Worm (Caenorhabditis elegans): ENCODE measurements around the gene Y52E8A.3.

ce11 chrII:4341484-4341883 lies 34.7 kb upstream of the Y52E8A.3 start:
- no peak for TF ChIP-seq tra-4 (tag; optimal IDR thresholded peaks at IDR 0.05)
- TF ChIP-seq ama-1 (optimal IDR thresholded peaks at IDR 0.05) = no peak
- TF ChIP-seq hmg-4 (GFP tag; optimal IDR thresholded peaks at IDR 0.05) = no peak

All from whole organism, early embryonic.